Fruit fly (Drosophila melanogaster) whole organism, embryonic: Measurements from ENCODE around the gene CAH4.

Experiments
- Asciz ChIP-seq: fragments of 200-800 bp; sonication (Bioruptor generic); optimal IDR thresholded peaks from 2 replicates; lab custom pipeline; 2017; ENCODE audit warnings: missing biosample characterization, mild to moderate bottlenecking, missing genetic modification characterization, missing genetic modification reagents
- Atf-2 ChIP-seq: fragments of 200-800 bp; sonication (Bioruptor generic); optimal IDR thresholded peaks from 2 replicates; lab custom pipeline; 2016; ENCODE audit warnings: missing biosample characterization, missing genetic modification characterization
- Blimp-1 ChIP-seq: fragments of 200-800 bp; sonication (Bioruptor generic); optimal IDR thresholded peaks from 3 replicates; lab custom pipeline; 2018; ENCODE audit warnings: missing biosample characterization, missing genetic modification characterization, mild to moderate bottlenecking, moderate library complexity, missing genetic modification reagents
- CG10267 ChIP-seq: fragments of 200-800 bp; sonication (Bioruptor generic); optimal IDR thresholded peaks from 2 replicates; lab custom pipeline; 2018; ENCODE audit warnings: missing biosample characterization, mild to moderate bottlenecking, missing genetic modification characterization, moderate library complexity
- CG10565 ChIP-seq: fragments of 200-800 bp; sonication (Bioruptor generic); optimal IDR thresholded peaks from 3 replicates; lab custom pipeline; 2016; ENCODE audit warnings: missing biosample characterization, mild to moderate bottlenecking, missing genetic modification characterization
- CG11696 ChIP-seq: fragments of 200-800 bp; sonication (Bioruptor generic); IDR thresholded peaks from 2 replicates; pipeline ENCODE4 v1.3.6; 2022; ENCODE audit warnings: missing biosample characterization, missing genetic modification characterization
- CG12942 ChIP-seq: fragments of 200-800 bp; sonication (Bioruptor generic); optimal IDR thresholded peaks from 3 replicates; lab custom pipeline; 2016; ENCODE audit warnings: missing biosample characterization, missing genetic modification characterization
- CG17328 ChIP-seq: fragments of 200-800 bp; sonication (Bioruptor generic); IDR thresholded peaks from 2 replicates; pipeline ENCODE4 v1.3.6; 2022; ENCODE audit warnings: missing biosample characterization, missing genetic modification characterization
- CG17612 ChIP-seq: fragments of 200-800 bp; sonication (Bioruptor generic); IDR thresholded peaks from 2 replicates; pipeline ENCODE4 v1.3.6; 2022; ENCODE audit warnings: missing biosample characterization, missing genetic modification characterization
- CG2889 ChIP-seq: fragments of 200-800 bp; sonication (Bioruptor generic); IDR thresholded peaks from 3 replicates; pipeline ENCODE4 v1.3.6; 2022; ENCODE audit warnings: missing biosample characterization, missing genetic modification characterization
- CG30431 ChIP-seq: fragments of 200-800 bp; sonication (Bioruptor generic); optimal IDR thresholded peaks from 2 replicates; lab custom pipeline; 2017; ENCODE audit warnings: missing biosample characterization, missing genetic modification characterization
- CG34224 ChIP-seq: fragments of 200-800 bp; sonication (Bioruptor generic); IDR thresholded peaks from 3 replicates; pipeline ENCODE4 v1.3.6; 2022; ENCODE audit warnings: missing biosample characterization, missing genetic modification characterization; ENCODE audit not compliant: partially characterized antibody
- CG3995 ChIP-seq: fragments of 200-800 bp; sonication (Bioruptor generic); optimal IDR thresholded peaks from 3 replicates; lab custom pipeline; 2016; ENCODE audit warnings: missing biosample characterization, missing genetic modification characterization
- CG4360 ChIP-seq: fragments of 200-800 bp; sonication (Bioruptor generic); IDR thresholded peaks from 2 replicates; pipeline ENCODE4 v1.3.6; 2022; ENCODE audit warnings: missing biosample characterization, missing genetic modification characterization
- CG4617 ChIP-seq: fragments of 200-800 bp; sonication (Bioruptor generic); optimal IDR thresholded peaks from 3 replicates; lab custom pipeline; 2016; ENCODE audit warnings: missing biosample characterization, missing genetic modification characterization, borderline replicate concordance
- CG6254 ChIP-seq: fragments of 200-800 bp; sonication (Bioruptor generic); optimal IDR thresholded peaks from 3 replicates; lab custom pipeline; 2017; ENCODE audit warnings: mild to moderate bottlenecking, missing biosample characterization, missing genetic modification reagents, missing genetic modification characterization
- CG6854 ChIP-seq: fragments of 200-800 bp; sonication (Bioruptor generic); optimal IDR thresholded peaks from 3 replicates; lab custom pipeline; 2017; ENCODE audit warnings: missing biosample characterization, mild to moderate bottlenecking, missing genetic modification characterization
- CG7556 ChIP-seq: fragments of 200-800 bp; sonication (Bioruptor generic); optimal IDR thresholded peaks from 2 replicates; lab custom pipeline; 2017; ENCODE audit warnings: missing biosample characterization, mild to moderate bottlenecking, missing genetic modification characterization
- CG8359 ChIP-seq: fragments of 200-800 bp; sonication (Bioruptor generic); optimal IDR thresholded peaks from 2 replicates; lab custom pipeline; 2017; ENCODE audit warnings: missing biosample characterization, mild to moderate bottlenecking, missing genetic modification characterization, borderline replicate concordance
- CG9932 ChIP-seq: fragments of 200-800 bp; sonication (Bioruptor generic); IDR thresholded peaks from 2 replicates; pipeline ENCODE4 v1.3.6; 2022; ENCODE audit warnings: missing biosample characterization, missing genetic modification characterization
- Eip74EF ChIP-seq, 2 experiments: fragments of 200-800 bp in 1 of 2; fragments of >200 bp in 1 of 2; sonication (Bioruptor generic) in 1 of 2; optimal IDR thresholded peaks; 2 replicates each; lab custom pipeline; 2017 to 2019; ENCODE audit warnings: missing biosample characterization in 2 of 2, missing genetic modification characterization in 2 of 2, mild to moderate bottlenecking in 1 of 2, moderate library complexity in 1 of 2
- Hand ChIP-seq: fragments of 200-800 bp; sonication (Bioruptor generic); optimal IDR thresholded peaks from 2 replicates; lab custom pipeline; 2017; ENCODE audit warnings: mild to moderate bottlenecking, missing biosample characterization, missing genetic modification reagents, missing genetic modification characterization
- Hr3 ChIP-seq: fragments of 200-800 bp; sonication (Bioruptor generic); optimal IDR thresholded peaks from 3 replicates; lab custom pipeline; 2016; ENCODE audit warnings: missing biosample characterization, missing genetic modification characterization
- MESR4 ChIP-seq: fragments of 200-800 bp; sonication (Bioruptor generic); optimal IDR thresholded peaks from 2 replicates; lab custom pipeline; 2018; ENCODE audit warnings: missing biosample characterization, mild to moderate bottlenecking, missing genetic modification characterization, moderate library complexity
- Nf-YC ChIP-seq: fragments of 200-800 bp; optimal IDR thresholded peaks from 3 replicates; lab custom pipeline; 2019; ENCODE audit warnings: missing biosample characterization, mild to moderate bottlenecking, missing genetic modification characterization, moderate library complexity
- Pdp1 ChIP-seq, 2 experiments: fragments of 200-800 bp; sonication (Bioruptor generic); optimal IDR thresholded peaks; 3 replicates each; lab custom pipeline; 2016; ENCODE audit warnings: missing biosample characterization in 2 of 2, missing genetic modification characterization in 2 of 2, mild to moderate bottlenecking in 1 of 2, moderate library complexity in 1 of 2
- Side ChIP-seq: fragments of 200-800 bp; sonication (Bioruptor generic); optimal IDR thresholded peaks from 2 replicates; lab custom pipeline; 2016; ENCODE audit warnings: missing biosample characterization, missing genetic modification characterization
- Ssrp ChIP-seq: fragments of 200-800 bp; sonication (Bioruptor generic); optimal IDR thresholded peaks from 2 replicates; lab custom pipeline; 2018; ENCODE audit warnings: missing biosample characterization, mild to moderate bottlenecking, missing genetic modification characterization, moderate library complexity
- cg ChIP-seq: fragments of 200-800 bp; sonication (Bioruptor generic); optimal IDR thresholded peaks from 3 replicates; lab custom pipeline; 2019; ENCODE audit warnings: missing biosample characterization, mild to moderate bottlenecking, missing genetic modification characterization, moderate library complexity
- dan ChIP-seq: fragments of 200-800 bp; sonication (Bioruptor generic); IDR thresholded peaks from 2 replicates; pipeline ENCODE4 v1.3.6; 2022; ENCODE audit warnings: missing biosample characterization, missing genetic modification characterization
- exex ChIP-seq: fragments of 200-800 bp; sonication (Bioruptor generic); optimal IDR thresholded peaks from 4 replicates; lab custom pipeline; 2018; ENCODE audit warnings: missing biosample characterization, mild to moderate bottlenecking, missing genetic modification characterization, moderate library complexity
- fu2 ChIP-seq: fragments of 200-800 bp; sonication (Bioruptor generic); optimal IDR thresholded peaks from 2 replicates; lab custom pipeline; 2016; ENCODE audit warnings: missing biosample characterization, missing genetic modification characterization
- h ChIP-seq: fragments of >200 bp; optimal IDR thresholded peaks from 2 replicates; lab custom pipeline; 2017
- hkb ChIP-seq, 2 experiments: fragments of 200-800 bp in 1 of 2; fragments of >200 bp in 1 of 2; sonication (Bioruptor generic) in 1 of 2; IDR thresholded peaks in 1 of 2; optimal IDR thresholded peaks in 1 of 2; 2 replicates each; pipeline versions ENCODE4 v1.3.6 to Lab custom; 2017 to 2022; ENCODE audit warnings: missing biosample characterization in 1 of 2, missing genetic modification characterization in 1 of 2
- kah ChIP-seq: fragments of 200-800 bp; sonication (Bioruptor generic); optimal IDR thresholded peaks from 2 replicates; lab custom pipeline; 2018; ENCODE audit warnings: missing biosample characterization, mild to moderate bottlenecking, missing genetic modification characterization
- ken ChIP-seq: fragments of 200-800 bp; sonication (Bioruptor generic); IDR thresholded peaks from 3 replicates; pipeline ENCODE4 v1.3.6; 2022; ENCODE audit warnings: missing biosample characterization, missing genetic modification characterization
- kni ChIP-seq: fragments of 200-800 bp; sonication (Bioruptor generic); optimal IDR thresholded peaks from 3 replicates; lab custom pipeline; 2017; ENCODE audit warnings: mild to moderate bottlenecking, missing biosample characterization, missing genetic modification reagents, missing genetic modification characterization
- phol ChIP-seq: fragments of 200-800 bp; sonication (Bioruptor generic); optimal IDR thresholded peaks from 3 replicates; lab custom pipeline; 2018; ENCODE audit warnings: missing biosample characterization, mild to moderate bottlenecking, missing genetic modification characterization, moderate library complexity
- pita ChIP-seq: fragments of 200-800 bp; sonication (Bioruptor generic); optimal IDR thresholded peaks from 2 replicates; lab custom pipeline; 2017; ENCODE audit warnings: missing biosample characterization, mild to moderate bottlenecking, missing genetic modification characterization
- rib ChIP-seq: fragments of 200-800 bp; sonication (Bioruptor generic); IDR thresholded peaks from 2 replicates; pipeline ENCODE4 v1.3.6; 2022; ENCODE audit warnings: missing biosample characterization, missing genetic modification characterization
- ssp ChIP-seq: fragments of 200-800 bp; sonication (Bioruptor generic); IDR thresholded peaks from 2 replicates; pipeline ENCODE4 v1.3.6; 2022; ENCODE audit warnings: missing biosample characterization, missing genetic modification characterization
- tap ChIP-seq: fragments of 200-800 bp; optimal IDR thresholded peaks from 3 replicates; lab custom pipeline; 2019; ENCODE audit warnings: missing biosample characterization, mild to moderate bottlenecking, missing genetic modification characterization, moderate library complexity
- tll ChIP-seq, 2 experiments: fragments of 200-800 bp in 1 of 2; fragments of >200 bp in 1 of 2; sonication (Bioruptor generic) in 1 of 2; optimal IDR thresholded peaks; 2 replicates each; lab custom pipeline; 2017 to 2019; ENCODE audit warnings: missing biosample characterization in 2 of 2, missing genetic modification characterization in 2 of 2, mild to moderate bottlenecking in 1 of 2, moderate library complexity in 1 of 2
- wek ChIP-seq: fragments of 200-800 bp; sonication (Bioruptor generic); optimal IDR thresholded peaks from 3 replicates; lab custom pipeline; 2018; ENCODE audit warnings: missing biosample characterization, mild to moderate bottlenecking, missing genetic modification characterization, moderate library complexity
- yki ChIP-seq: fragments of >200 bp; optimal IDR thresholded peaks from 3 replicates; lab custom pipeline; 2018
- zf30C ChIP-seq: fragments of 200-800 bp; sonication (Bioruptor generic); optimal IDR thresholded peaks from 3 replicates; lab custom pipeline; 2018; ENCODE audit warnings: missing biosample characterization, mild to moderate bottlenecking, missing genetic modification characterization

CAH4 gene

DNA sequence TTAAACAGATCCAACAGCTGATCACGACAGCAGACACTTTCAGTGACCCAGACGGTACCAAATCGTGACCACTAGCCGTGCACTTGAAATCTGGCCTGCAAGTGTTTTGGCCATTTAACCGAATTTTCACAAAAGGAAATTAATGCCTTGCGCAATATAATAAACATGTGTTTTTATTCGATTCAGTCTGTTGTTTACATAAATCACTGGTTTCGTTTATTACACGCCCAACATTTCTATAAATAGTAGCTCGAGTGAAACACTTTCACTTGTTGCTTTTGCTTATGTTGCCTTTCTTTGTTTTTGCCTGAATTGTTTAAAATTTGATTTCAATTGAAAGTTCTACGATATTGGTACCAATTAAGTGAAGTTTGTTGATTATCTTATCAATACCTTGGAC lies 45.0 kb downstream of the CAH4 start (continued):
- TF ChIP-seq CG4360 (GFP tag; lab: Robert Waterston, UW): no peak
- peak; percentile 70 for TF ChIP-seq Blimp-1 (GFP tag; lab: Kevin White, UChicago)
- peak in 1 of 2 experiments; percentile 51 for TF ChIP-seq Pdp1 (GFP tag; optimal IDR thresholded peaks at IDR 0.05; lab: Kevin White, UChicago)
- no peak for TF ChIP-seq ken
- TF ChIP-seq exex (tag; lab: Kevin White, UChicago): peak; percentile 37
- peak; percentile 63 for TF ChIP-seq kni (GFP tag; lab: Kevin White, UChicago)
- TF ChIP-seq CG3995 (GFP tag; lab: Kevin White, UChicago): peak; percentile 40

DNA sequence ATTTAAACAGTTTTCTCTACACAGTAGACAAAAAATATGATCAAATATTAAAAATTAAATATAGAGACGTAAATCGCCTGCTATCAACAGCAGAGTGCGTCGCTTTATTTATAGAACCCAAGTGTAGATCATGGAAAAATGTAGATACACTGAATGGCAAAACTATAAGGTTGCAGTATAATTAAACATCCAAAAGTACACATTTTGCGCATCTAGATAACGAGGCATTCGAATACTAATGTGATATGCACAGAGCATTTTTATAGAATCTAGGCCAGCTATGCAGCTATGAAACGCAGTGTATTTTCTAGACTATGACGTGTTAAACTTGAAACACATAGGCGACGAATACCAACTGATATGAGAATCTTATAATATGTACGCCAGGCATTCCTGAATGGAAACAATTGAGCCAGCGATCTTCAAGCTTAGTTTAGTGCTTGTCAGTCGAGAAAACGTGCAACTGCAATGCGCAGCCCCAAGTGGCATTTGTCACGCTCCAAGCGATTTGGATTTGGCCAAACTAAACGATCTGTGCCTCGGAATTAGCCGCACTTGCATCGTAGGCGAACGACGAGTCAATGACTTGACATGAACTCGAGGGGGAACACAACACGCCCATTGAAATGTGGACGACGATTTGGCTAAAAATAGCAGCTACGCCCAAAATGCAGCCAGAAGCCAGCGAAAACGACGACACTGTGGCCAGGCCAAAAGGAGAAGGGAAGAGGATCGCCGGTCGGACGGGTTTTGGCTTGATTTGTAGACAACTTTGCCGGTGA lies 46.3 kb downstream of the CAH4 start:
- TF ChIP-seq MESR4 (GFP tag; lab: Kevin White, UChicago) (peak; percentile 44), CG7556 (GFP tag; lab: Kevin White, UChicago) (peak; percentile 80), CG30431 (peak; percentile 73), Hand (GFP tag; lab: Kevin White, UChicago) (peak; percentile 81), CG3995 (GFP tag; lab: Kevin White, UChicago) (peak; percentile 54), rib (peak; percentile 83), CG34224 (GFP tag; lab: Robert Waterston, UW) (no peak), CG17612 (GFP tag; lab: Robert Waterston, UW) (peak; percentile 68; the same call in 1 of the 2 replicates), zf30C (no peak), cg (no peak), CG10267 (tag; lab: Kevin White, UChicago) (peak; percentile 63), Eip74EF (GFP tag; optimal IDR thresholded peaks at IDR 0.05; lab: Kevin White, UChicago) (peak in 1 of 2 experiments; percentile 81), ssp (GFP tag; lab: Robert Waterston, UW) (peak; percentile 70), dan (GFP tag; lab: Robert Waterston, UW) (peak; percentile 6; the same call in 1 of the 2 replicates), CG9932 (peak; percentile 88), CG6854 (GFP tag; lab: Kevin White, UChicago) (peak; percentile 77), yki (no peak), fu2 (GFP tag; lab: Kevin White, UChicago) (peak; percentile 84), Ssrp (tag; lab: Kevin White, UChicago) (peak; percentile 79), Side (GFP tag; lab: Kevin White, UChicago) (peak; percentile 78), tap (tag; lab: Kevin White, UChicago) (peak; percentile 90), wek (peak; percentile 77), CG2889 (GFP tag; lab: Robert Waterston, UW) (peak; percentile 78; the same call in 2 of the 3 replicates), pita (GFP tag; lab: Kevin White, UChicago) (no peak), h (lab: Kevin White, UChicago) (no peak), Nf-YC (tag; lab: Kevin White, UChicago) (peak; percentile 72), Atf-2 (peak; percentile 63), CG6254 (GFP tag; lab: Kevin White, UChicago) (no peak), phol (tag; lab: Kevin White, UChicago) (peak; percentile 82), Hr3 (GFP tag; lab: Kevin White, UChicago) (peak; percentile 87), CG12942 (GFP tag; lab: Kevin White, UChicago) (peak; percentile 79), kah (GFP tag; lab: Kevin White, UChicago) (peak; percentile 70), tll (GFP tag; optimal IDR thresholded peaks at IDR 0.05; lab: Kevin White, UChicago) (no peak), CG4617 (GFP tag; lab: Kevin White, UChicago) (peak; percentile 36), Asciz (GFP tag; lab: Kevin White, UChicago) (peak; percentile 79), CG17328 (peak; percentile 86), CG8359 (no peak), CG11696 (peak; percentile 88), hkb (optimal IDR thresholded peaks at IDR 0.05; lab: Kevin White, UChicago) (no peak), hkb (GFP tag; IDR thresholded peaks at IDR 0.05; lab: Robert Waterston, UW) (peak; percentile 92), CG10565 (GFP tag; lab: Kevin White, UChicago) (peak; percentile 44)
